Worm (Caenorhabditis elegans): ENCODE data around the gene srh-38.

DNA sequence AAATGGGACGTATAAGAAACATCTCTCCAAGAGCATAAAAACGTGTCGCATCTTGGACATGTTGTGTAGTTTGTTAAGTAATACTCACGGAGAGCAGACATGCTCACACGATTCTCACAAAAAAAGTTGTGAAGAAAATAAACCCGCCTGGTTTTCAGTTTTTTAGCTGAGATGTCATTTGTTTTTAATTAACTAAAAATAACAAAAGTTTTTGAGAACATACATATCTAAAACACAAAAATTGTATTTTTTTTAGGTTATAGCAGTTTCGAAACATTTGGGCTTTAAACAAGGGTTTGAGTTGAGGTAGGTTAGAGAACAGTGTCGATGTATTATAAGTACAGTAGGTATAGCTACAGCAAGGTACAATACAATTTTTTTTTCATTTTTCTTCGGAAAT, 42.3 kb upstream of the srh-38 start, which contains the start of gene srh-88:
- TF ChIP-seq dpl-1 (GFP tag; optimal IDR thresholded peaks at IDR 0.05) (no peak), nfyb-1 (GFP tag; IDR thresholded peaks at IDR 0.05) (no peak)
